ENCODE assay signal across 1 fruit fly cellular context in the genomic region with DNA sequence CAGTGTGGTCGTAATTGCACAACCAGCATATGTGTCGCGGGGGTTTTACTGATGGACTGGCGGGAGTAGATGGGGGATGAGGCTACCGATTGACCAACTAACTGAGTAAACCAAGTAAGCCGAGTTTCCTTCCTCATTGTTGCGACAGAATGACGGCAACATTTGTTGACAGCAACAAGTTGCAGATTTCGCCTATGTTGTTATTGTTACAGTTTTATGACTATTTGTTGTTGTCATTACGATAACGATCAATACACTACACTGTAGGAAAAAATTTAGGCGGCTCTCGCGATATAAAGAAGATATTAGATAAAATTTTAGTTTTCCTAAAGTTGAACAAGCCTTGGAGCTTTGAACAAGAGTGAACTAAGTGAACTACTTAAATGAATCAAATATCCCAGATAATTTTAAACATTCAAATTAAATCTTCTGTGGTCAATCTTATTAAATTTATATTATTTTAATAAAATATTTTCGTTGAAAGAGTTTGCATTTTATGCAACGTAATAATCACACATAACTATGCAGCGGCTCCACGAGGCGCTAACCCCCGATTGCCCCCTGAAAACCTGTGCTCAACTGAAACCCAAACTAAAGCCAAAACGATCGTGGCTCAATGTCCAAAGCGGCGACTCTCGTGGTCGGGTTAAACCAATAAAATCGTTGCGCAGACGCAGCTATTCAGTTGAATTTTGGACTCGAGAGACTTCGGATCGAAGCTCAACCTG.
TF ChIP-seq lines count a peak whose summit lies in the region.

Gene CG5928 (plus strand): TSS at position 678 of the 728 bp plus-strand sequence.

TF ChIP-seq in whole organism, embryonic, 481 proteins besides CTCF, POLR2A, EP300 and RAD21 (continued from another document and continues in another):
- no peak for TF ChIP-seq CG2875 (GFP tag; optimal IDR thresholded peaks at IDR 0.05; lab: Kevin White, UChicago)
- TF ChIP-seq CG2678 (tag; optimal IDR thresholded peaks at IDR 0.05; lab: Kevin White, UChicago): peak; percentile 73
- TF ChIP-seq CG34422 (GFP tag; IDR thresholded peaks at IDR 0.05; lab: Robert Waterston, UW): no peak
- no peak for TF ChIP-seq dati (GFP tag; IDR thresholded peaks at IDR 0.05; lab: Robert Waterston, UW)
- TF ChIP-seq CG17912 (GFP tag; optimal IDR thresholded peaks at IDR 0.05; lab: Kevin White, UChicago): no peak
- peak; percentile 95 for TF ChIP-seq CG11504 (tag; optimal IDR thresholded peaks at IDR 0.05; lab: Kevin White, UChicago)
- peak; percentile 47 for TF ChIP-seq CG10147 (GFP tag; optimal IDR thresholded peaks at IDR 0.05; lab: Kevin White, UChicago)
- TF ChIP-seq ci (GFP tag; IDR thresholded peaks at IDR 0.05; lab: Robert Waterston, UW): no peak
- no peak for TF ChIP-seq CG18599 (GFP tag; optimal IDR thresholded peaks at IDR 0.05; lab: Kevin White, UChicago)
- TF ChIP-seq HLH3B (GFP tag; IDR thresholded peaks at IDR 0.05; lab: Robert Waterston, UW): peak; percentile 50; the same call in 1 of the 2 replicates
- no peak for TF ChIP-seq Dbx (GFP tag; IDR thresholded peaks at IDR 0.05; lab: Robert Waterston, UW)
- TF ChIP-seq CG7556 (GFP tag; optimal IDR thresholded peaks at IDR 0.05; lab: Kevin White, UChicago): peak; percentile 36
- peak in 1 of 2 experiments; percentile 76 for TF ChIP-seq Hr51 (GFP tag; optimal IDR thresholded peaks at IDR 0.05; lab: Kevin White, UChicago)
- peak; percentile 38 for TF ChIP-seq bcd (GFP tag; optimal IDR thresholded peaks at IDR 0.05; lab: Kevin White, UChicago)
- peak; percentile 13 for TF ChIP-seq CG18476 (GFP tag; optimal IDR thresholded peaks at IDR 0.05; lab: Kevin White, UChicago)
- TF ChIP-seq CG6765 (GFP tag; optimal IDR thresholded peaks at IDR 0.05; lab: Kevin White, UChicago): peak; percentile 5
- TF ChIP-seq CG9437 (GFP tag; optimal IDR thresholded peaks at IDR 0.05; lab: Kevin White, UChicago): peak; percentile 15
- peak; percentile 10 for TF ChIP-seq unpg (GFP tag; optimal IDR thresholded peaks at IDR 0.05; lab: Kevin White, UChicago)
- TF ChIP-seq CG6689 (GFP tag; IDR thresholded peaks at IDR 0.05; lab: Robert Waterston, UW): peak; percentile 38; the same call in 1 of the 2 replicates
- TF ChIP-seq CG12659 (GFP tag; optimal IDR thresholded peaks at IDR 0.05; lab: Kevin White, UChicago): peak; percentile 1
- TF ChIP-seq tup (GFP tag; optimal IDR thresholded peaks at IDR 0.05; lab: Kevin White, UChicago): no peak
- TF ChIP-seq tap (tag; optimal IDR thresholded peaks at IDR 0.05; lab: Kevin White, UChicago): peak; percentile 52
- TF ChIP-seq ash1 (GFP tag; optimal IDR thresholded peaks at IDR 0.05; lab: Kevin White, UChicago): no peak
- TF ChIP-seq CG8388 (GFP tag; optimal IDR thresholded peaks at IDR 0.05; lab: Kevin White, UChicago): peak; percentile 16
- TF ChIP-seq ind (GFP tag; optimal IDR thresholded peaks at IDR 0.05; lab: Kevin White, UChicago): peak; percentile 38
- TF ChIP-seq CG6175 (GFP tag; IDR thresholded peaks at IDR 0.05; lab: Robert Waterston, UW): no peak
- peak; percentile 45 for TF ChIP-seq lab (GFP tag; optimal IDR thresholded peaks at IDR 0.05; lab: Kevin White, UChicago)
- no peak for TF ChIP-seq D (optimal IDR thresholded peaks at IDR 0.05; lab: Kevin White, UChicago)
- TF ChIP-seq D (GFP tag; optimal IDR thresholded peaks at IDR 0.05; lab: Kevin White, UChicago): no peak
- peak; percentile 68 for TF ChIP-seq phol (tag; optimal IDR thresholded peaks at IDR 0.05; lab: Kevin White, UChicago)
- TF ChIP-seq Nf-YC (tag; optimal IDR thresholded peaks at IDR 0.05; lab: Kevin White, UChicago): peak; percentile 51
- TF ChIP-seq CG12104 (GFP tag; optimal IDR thresholded peaks at IDR 0.05; lab: Kevin White, UChicago): peak; percentile 10
- TF ChIP-seq CG18764 (GFP tag; optimal IDR thresholded peaks at IDR 0.05; lab: Kevin White, UChicago): no peak
- no peak for TF ChIP-seq CG4707 (GFP tag; optimal IDR thresholded peaks at IDR 0.05; lab: Kevin White, UChicago)
- peak; percentile 52 for TF ChIP-seq CG10209 (GFP tag; optimal IDR thresholded peaks at IDR 0.05; lab: Kevin White, UChicago)
- TF ChIP-seq ase (GFP tag; IDR thresholded peaks at IDR 0.05; lab: Robert Waterston, UW): no peak
- peak; percentile 30 for TF ChIP-seq CG10979 (tag; optimal IDR thresholded peaks at IDR 0.05; lab: Kevin White, UChicago)
- TF ChIP-seq gfzf (GFP tag; optimal IDR thresholded peaks at IDR 0.05; lab: Kevin White, UChicago): no peak
- no peak for TF ChIP-seq Xrp1 (GFP tag; IDR thresholded peaks at IDR 0.05; lab: Robert Waterston, UW)
- TF ChIP-seq PHDP (tag; optimal IDR thresholded peaks at IDR 0.05; lab: Kevin White, UChicago): peak; percentile 17
- no peak for TF ChIP-seq CG9932 (GFP tag; IDR thresholded peaks at IDR 0.05; lab: Robert Waterston, UW)
- TF ChIP-seq CG17361 (GFP tag; IDR thresholded peaks at IDR 0.05; lab: Robert Waterston, UW): peak; percentile 41; the same call in 1 of the 3 replicates
- peak; percentile 13 for TF ChIP-seq Blimp-1 (GFP tag; optimal IDR thresholded peaks at IDR 0.05; lab: Kevin White, UChicago)
- peak; percentile 56 for TF ChIP-seq CG14441 (GFP tag; IDR thresholded peaks at IDR 0.05; lab: Robert Waterston, UW)
- TF ChIP-seq croc (GFP tag; conservative IDR thresholded peaks at IDR 0.05; lab: Robert Waterston, UW): no peak
- no peak for TF ChIP-seq CG34376 (GFP tag; optimal IDR thresholded peaks at IDR 0.05; lab: Kevin White, UChicago)
- TF ChIP-seq ken (GFP tag; IDR thresholded peaks at IDR 0.05; lab: Robert Waterston, UW): no peak
- peak; percentile 17 for TF ChIP-seq Fer3 (tag; optimal IDR thresholded peaks at IDR 0.05; lab: Kevin White, UChicago)
- TF ChIP-seq sens-2 (GFP tag; IDR thresholded peaks at IDR 0.05; lab: Robert Waterston, UW): no peak
- no peak for TF ChIP-seq vvl (GFP tag; IDR thresholded peaks at IDR 0.05; lab: Robert Waterston, UW)
- TF ChIP-seq Scr (GFP tag; IDR thresholded peaks at IDR 0.05; lab: Robert Waterston, UW; ENCODE audit: partially characterized antibody): no peak
- TF ChIP-seq Mes4 (GFP tag; optimal IDR thresholded peaks at IDR 0.05; lab: Kevin White, UChicago): no peak
- TF ChIP-seq caup (GFP tag; optimal IDR thresholded peaks at IDR 0.05; lab: Kevin White, UChicago; ENCODE audit: severe bottlenecking): peak; percentile 5
- no peak for TF ChIP-seq CG3163 (GFP tag; optimal IDR thresholded peaks at IDR 0.05; lab: Kevin White, UChicago)
- TF ChIP-seq CG11695 (GFP tag; IDR thresholded peaks at IDR 0.05; lab: Robert Waterston, UW): peak; percentile 48; the same call in 2 of the 3 replicates
- no peak for TF ChIP-seq E2f2 (GFP tag; IDR thresholded peaks at IDR 0.05; lab: Robert Waterston, UW)
- TF ChIP-seq mam (GFP tag; optimal IDR thresholded peaks at IDR 0.05; lab: Kevin White, UChicago): no peak
- no peak for TF ChIP-seq CG18011 (GFP tag; optimal IDR thresholded peaks at IDR 0.05; lab: Kevin White, UChicago)
- no peak for TF ChIP-seq hkb (optimal IDR thresholded peaks at IDR 0.05; lab: Kevin White, UChicago)
- peak; percentile 66 for TF ChIP-seq hkb (GFP tag; IDR thresholded peaks at IDR 0.05; lab: Robert Waterston, UW)
- TF ChIP-seq row (GFP tag; IDR thresholded peaks at IDR 0.05; lab: Robert Waterston, UW): peak; percentile 58
- no peak for TF ChIP-seq HLHmδ (GFP tag; optimal IDR thresholded peaks at IDR 0.05; lab: Kevin White, UChicago)
- no peak for TF ChIP-seq CG14860 (GFP tag; IDR thresholded peaks at IDR 0.05; lab: Robert Waterston, UW; ENCODE audit: partially characterized antibody)
- no peak for TF ChIP-seq CG15011 (GFP tag; optimal IDR thresholded peaks at IDR 0.05; lab: Kevin White, UChicago)
- TF ChIP-seq Abd-B (GFP tag; optimal IDR thresholded peaks at IDR 0.05; lab: Kevin White, UChicago): peak; percentile 51
- TF ChIP-seq CG4360 (GFP tag; IDR thresholded peaks at IDR 0.05; lab: Robert Waterston, UW): 0 out of 2 replicates have a peak, but pooled peaks have one; percentile 30
- no peak for TF ChIP-seq az2 (GFP tag; optimal IDR thresholded peaks at IDR 0.05; lab: Kevin White, UChicago)
- TF ChIP-seq CG31365 (tag; optimal IDR thresholded peaks at IDR 0.05; lab: Kevin White, UChicago): no peak
- no peak for TF ChIP-seq aop (GFP tag; IDR thresholded peaks at IDR 0.05; lab: Robert Waterston, UW)
- peak; percentile 40 for TF ChIP-seq CG18262 (tag; optimal IDR thresholded peaks at IDR 0.05; lab: Kevin White, UChicago)
- peak; percentile 43 for TF ChIP-seq CG2712 (tag; optimal IDR thresholded peaks at IDR 0.05; lab: Kevin White, UChicago)
- no peak for TF ChIP-seq CG11398 (GFP tag; optimal IDR thresholded peaks at IDR 0.05; lab: Kevin White, UChicago)
- peak; percentile 35 for TF ChIP-seq Deaf1 (tag; optimal IDR thresholded peaks at IDR 0.05; lab: Kevin White, UChicago)
- TF ChIP-seq Usf (GFP tag; optimal IDR thresholded peaks at IDR 0.05; lab: Kevin White, UChicago): no peak
- TF ChIP-seq Nf-YA (GFP tag; IDR thresholded peaks at IDR 0.05; lab: Robert Waterston, UW): no peak
- TF ChIP-seq CG11085 (GFP tag; IDR thresholded peaks at IDR 0.05; lab: Robert Waterston, UW): no peak
- TF ChIP-seq CHES-1-like (GFP tag; optimal IDR thresholded peaks at IDR 0.05; lab: Kevin White, UChicago): no peak
- TF ChIP-seq CG13296 (GFP tag; optimal IDR thresholded peaks at IDR 0.05; lab: Kevin White, UChicago): peak; percentile 39
- peak; percentile 48 for TF ChIP-seq CG5180 (GFP tag; optimal IDR thresholded peaks at IDR 0.05; lab: Kevin White, UChicago)
- no peak for TF ChIP-seq CG9609 (GFP tag; optimal IDR thresholded peaks at IDR 0.05; lab: Kevin White, UChicago)
- TF ChIP-seq Camta (GFP tag; optimal IDR thresholded peaks at IDR 0.05; lab: Kevin White, UChicago): no peak
- TF ChIP-seq CG9215 (GFP tag; IDR thresholded peaks at IDR 0.05; lab: Robert Waterston, UW): no peak
- no peak for TF ChIP-seq zf30C (GFP tag; optimal IDR thresholded peaks at IDR 0.05; lab: Kevin White, UChicago)
- TF ChIP-seq CG32532 (GFP tag; IDR thresholded peaks at IDR 0.05; lab: Robert Waterston, UW): no peak
- TF ChIP-seq h (optimal IDR thresholded peaks at IDR 0.05; lab: Kevin White, UChicago): no peak
- no peak for TF ChIP-seq CG16779 (GFP tag; IDR thresholded peaks at IDR 0.05; lab: Robert Waterston, UW)
- peak; percentile 52 for TF ChIP-seq Oli (tag; optimal IDR thresholded peaks at IDR 0.05; lab: Kevin White, UChicago)
- TF ChIP-seq CG3995 (GFP tag; optimal IDR thresholded peaks at IDR 0.05; lab: Kevin White, UChicago): no peak
- no peak for TF ChIP-seq abd-A (tag; optimal IDR thresholded peaks at IDR 0.05; lab: Kevin White, UChicago)
- TF ChIP-seq sqz (GFP tag; optimal IDR thresholded peaks at IDR 0.05; lab: Kevin White, UChicago): no peak
- no peak for TF ChIP-seq CG7372 (GFP tag; IDR thresholded peaks at IDR 0.05; lab: Robert Waterston, UW)
- no peak for TF ChIP-seq CG12155 (GFP tag; optimal IDR thresholded peaks at IDR 0.05; lab: Kevin White, UChicago)
- no peak for TF ChIP-seq CG30431 (GFP tag; optimal IDR thresholded peaks at IDR 0.05; lab: Kevin White, UChicago)
- no peak for TF ChIP-seq Opbp (GFP tag; IDR thresholded peaks at IDR 0.05; lab: Robert Waterston, UW; ENCODE audit: partially characterized antibody)
- peak; percentile 39 for TF ChIP-seq fd96Cb (tag; optimal IDR thresholded peaks at IDR 0.05; lab: Kevin White, UChicago)
- TF ChIP-seq Max (GFP tag; optimal IDR thresholded peaks at IDR 0.05; lab: Kevin White, UChicago): peak; percentile 8
- TF ChIP-seq Asciz (GFP tag; optimal IDR thresholded peaks at IDR 0.05; lab: Kevin White, UChicago): peak; percentile 17
- no peak for TF ChIP-seq CG31388 (GFP tag; optimal IDR thresholded peaks at IDR 0.05; lab: Kevin White, UChicago)
- TF ChIP-seq BEAF-32 (GFP tag; optimal IDR thresholded peaks at IDR 0.05; lab: Kevin White, UChicago): no peak
- TF ChIP-seq dysf (GFP tag; IDR thresholded peaks at IDR 0.05; lab: Robert Waterston, UW): peak; percentile 44; the same call in 2 of the 3 replicates
- peak; percentile 12 for TF ChIP-seq sug (tag; optimal IDR thresholded peaks at IDR 0.05; lab: Kevin White, UChicago)
- TF ChIP-seq tin (GFP tag; optimal IDR thresholded peaks at IDR 0.05; lab: Kevin White, UChicago): peak; percentile 3
- TF ChIP-seq Xbp1 (GFP tag; optimal IDR thresholded peaks at IDR 0.05; lab: Kevin White, UChicago): peak; percentile 25
- no peak for TF ChIP-seq CG14710 (tag; optimal IDR thresholded peaks at IDR 0.05; lab: Kevin White, UChicago)
- no peak for TF ChIP-seq ssp (GFP tag; IDR thresholded peaks at IDR 0.05; lab: Robert Waterston, UW)
- TF ChIP-seq Adf1 (GFP tag; IDR thresholded peaks at IDR 0.05; lab: Robert Waterston, UW): no peak
- 0 out of 2 replicates have a peak, but pooled peaks have one; percentile 25 for TF ChIP-seq lmd (GFP tag; IDR thresholded peaks at IDR 0.05; lab: Robert Waterston, UW)
- peak; percentile 21; the same call in 1 of the 2 replicates for TF ChIP-seq E2f1 (GFP tag; IDR thresholded peaks at IDR 0.05; lab: Robert Waterston, UW)
- TF ChIP-seq CG18619 (GFP tag; optimal IDR thresholded peaks at IDR 0.05; lab: Kevin White, UChicago): peak; percentile 32
- peak; percentile 3 for TF ChIP-seq CG6654 (GFP tag; optimal IDR thresholded peaks at IDR 0.05; lab: Kevin White, UChicago)
- peak; percentile 25 for TF ChIP-seq CG8924 (tag; optimal IDR thresholded peaks at IDR 0.05; lab: Kevin White, UChicago)
- peak; percentile 13 for TF ChIP-seq BtbVII (GFP tag; optimal IDR thresholded peaks at IDR 0.05; lab: Kevin White, UChicago)
- TF ChIP-seq nerfin-1 (tag; optimal IDR thresholded peaks at IDR 0.05; lab: Kevin White, UChicago): peak; percentile 5
- no peak for TF ChIP-seq pita (GFP tag; optimal IDR thresholded peaks at IDR 0.05; lab: Kevin White, UChicago)
- no peak for TF ChIP-seq sens (GFP tag; lab: Kevin White, UChicago)
- no peak for TF ChIP-seq Ssrp (tag; optimal IDR thresholded peaks at IDR 0.05; lab: Kevin White, UChicago)
- TF ChIP-seq Poxn (GFP tag; IDR thresholded peaks at IDR 0.05; lab: Robert Waterston, UW): no peak
- no peak for TF ChIP-seq bowl (GFP tag; IDR thresholded peaks at IDR 0.05; lab: Robert Waterston, UW)
- peak; percentile 7 for TF ChIP-seq NfI (GFP tag; optimal IDR thresholded peaks at IDR 0.05; lab: Kevin White, UChicago)
- no peak for TF ChIP-seq Hmr (GFP tag; optimal IDR thresholded peaks at IDR 0.05; lab: Kevin White, UChicago)
- TF ChIP-seq CG10267 (tag; optimal IDR thresholded peaks at IDR 0.05; lab: Kevin White, UChicago): peak; percentile 35
- TF ChIP-seq ATbp (GFP tag; optimal IDR thresholded peaks at IDR 0.05; lab: Kevin White, UChicago): peak; percentile 17
- no peak for TF ChIP-seq cg (GFP tag; optimal IDR thresholded peaks at IDR 0.05; lab: Kevin White, UChicago)
- TF ChIP-seq Sox100B (GFP tag; optimal IDR thresholded peaks at IDR 0.05; lab: Kevin White, UChicago): peak; percentile 62
- TF ChIP-seq crol (GFP tag; IDR thresholded peaks at IDR 0.05; lab: Robert Waterston, UW): no peak
- no peak for TF ChIP-seq Hand (GFP tag; optimal IDR thresholded peaks at IDR 0.05; lab: Kevin White, UChicago)
